Worm (Caenorhabditis elegans) whole organism, midembryonic: ENCODE results near the gene fbxa-50.
"Not testable (repeated sequence)": the region's sequence is repeated elsewhere in the genome, so short reads cannot be mapped to it uniquely, and the experiment has no call there.

Source experiments
- T22C8.4 ChIP-seq: fragments of 200-800 bp; sonication (Bioruptor generic); IDR thresholded peaks from 2 replicates; pipeline ENCODE4 v1.3.6; 2022; ENCODE audit warnings: missing genetic modification characterization, missing compliant biosample characterization
- cog-1 ChIP-seq: sonication (generic microtip); optimal IDR thresholded peaks from 2 replicates; lab custom pipeline; 2016; ENCODE audit warnings: missing genetic modification characterization, missing compliant biosample characterization
- flt-1 ChIP-seq: fragments of 200-800 bp; sonication (Bioruptor generic); IDR thresholded peaks from 2 replicates; pipeline ENCODE4 v1.3.6; 2022; ENCODE audit warnings: missing genetic modification characterization, missing compliant biosample characterization
- klf-2 ChIP-seq: fragments of 200-800 bp; sonication (Bioruptor generic); conservative IDR thresholded peaks from 2 replicates; pipeline ENCODE4 v1.3.6; 2022; ENCODE audit warnings: missing genetic modification reagents, missing genetic modification characterization, missing compliant biosample characterization
- med-1 ChIP-seq: sonication (generic microtip); optimal IDR thresholded peaks from 2 replicates; lab custom pipeline; 2017; ENCODE audit warnings: missing genetic modification characterization, mild to moderate bottlenecking, missing compliant biosample characterization, antibody characterized with exemption, missing genetic modification reagents; ENCODE audit not compliant: insufficient read depth
- ref-1 ChIP-seq: fragments of 200-800 bp; sonication (Bioruptor generic); conservative IDR thresholded peaks from 2 replicates; pipeline ENCODE4 v1.3.6; 2022; ENCODE audit warnings: missing genetic modification reagents, missing genetic modification characterization, missing compliant biosample characterization
- tab-1 ChIP-seq: fragments of 200-800 bp; sonication (Bioruptor generic); IDR thresholded peaks from 2 replicates; pipeline ENCODE4 v1.3.6; 2022; ENCODE audit warnings: missing genetic modification characterization, missing compliant biosample characterization
- ztf-23 ChIP-seq: fragments of 200-800 bp; sonication (Bioruptor generic); IDR thresholded peaks from 2 replicates; pipeline ENCODE4 v1.3.6; 2022; ENCODE audit warnings: missing genetic modification reagents, missing genetic modification characterization, missing compliant biosample characterization
- ztf-29 ChIP-seq: fragments of 200-800 bp; sonication (Bioruptor generic); IDR thresholded peaks from 2 replicates; pipeline ENCODE4 v1.3.6; 2022; ENCODE audit warnings: missing genetic modification reagents, missing genetic modification characterization, missing compliant biosample characterization

The fbxa-50 gene

DNA sequence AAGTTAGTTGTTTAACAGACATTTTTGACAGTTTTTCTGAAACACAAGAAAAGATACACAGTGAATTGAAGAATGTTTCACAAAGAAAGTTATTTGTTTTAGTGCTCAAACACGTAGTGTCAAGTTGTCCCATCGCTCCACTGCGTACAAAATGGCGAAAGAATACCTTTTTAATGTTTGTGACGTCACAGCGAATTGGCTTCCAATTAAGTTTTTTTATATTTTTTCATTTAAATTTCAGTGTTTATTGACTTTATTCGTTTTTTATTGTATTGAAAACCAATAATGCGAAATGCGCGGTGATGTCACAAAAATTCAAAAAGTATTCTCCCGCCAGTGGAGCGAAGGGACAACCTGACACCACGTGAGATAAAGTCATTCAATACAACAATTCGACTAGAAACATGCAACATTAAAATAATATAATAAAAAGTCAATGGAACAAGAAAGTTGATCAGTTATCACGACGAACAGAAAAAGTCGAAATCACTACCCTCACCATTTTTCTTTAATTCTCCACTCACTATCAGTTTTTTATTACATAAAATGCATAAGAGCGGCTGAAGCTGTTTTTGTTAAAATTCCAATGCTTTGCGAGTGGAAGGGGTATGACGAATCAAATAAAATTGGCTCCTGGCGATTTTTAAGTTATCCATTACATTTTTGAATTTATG, 14.5 kb downstream of the fbxa-50 start, which contains the start of gene fbxa-29:
fbxa-29 (minus strand) TSS at position 51 of the 674 bp plus-strand sequence.
- no peak for TF ChIP-seq med-1 (GFP tag; lab: Kevin White, UChicago)

DNA sequence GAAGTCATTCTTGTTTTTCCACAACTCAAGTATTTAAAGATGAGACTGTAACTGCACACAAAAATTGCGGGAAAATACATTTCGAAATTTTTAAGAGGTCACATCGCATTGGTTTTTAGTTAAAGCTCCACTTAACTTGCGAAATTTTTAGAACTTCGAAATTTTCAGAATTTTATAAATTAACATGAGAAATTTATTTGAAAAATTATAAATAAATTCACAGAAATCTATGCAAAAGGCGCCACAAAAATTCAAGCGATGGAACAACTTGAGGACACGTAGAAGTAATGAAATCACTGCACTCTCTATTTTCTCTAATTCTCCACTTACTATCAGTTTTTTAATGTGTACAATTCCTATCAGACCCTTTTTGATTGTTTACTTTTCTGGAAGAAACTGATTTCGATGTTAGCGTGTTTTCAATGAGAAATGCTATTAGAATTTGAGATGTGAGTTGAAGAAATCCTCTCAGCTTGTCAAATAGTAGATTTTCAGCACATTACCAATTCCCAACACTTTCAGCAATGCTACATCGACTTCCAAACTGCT, 16.9 kb downstream of the fbxa-50 start, which contains the start of gene fbxa-31:
fbxa-31 (minus strand) TSS at position 51 of the 549 bp plus-strand sequence.
- no peak for TF ChIP-seq ztf-23 (GFP tag; lab: Robert Waterston, UW)
- TF ChIP-seq cog-1 (tag; lab: Kevin White, UChicago), result no peak
- no peak for TF ChIP-seq flt-1 (GFP tag; lab: Robert Waterston, UW)
- TF ChIP-seq T22C8.4 (GFP tag; lab: Robert Waterston, UW), result no peak
- no peak for TF ChIP-seq ztf-29
- TF ChIP-seq ref-1, result no peak
- no peak for TF ChIP-seq tab-1 (GFP tag; lab: Robert Waterston, UW)
- no peak for TF ChIP-seq klf-2 (GFP tag; lab: Robert Waterston, UW)
- TF ChIP-seq med-1 (GFP tag; lab: Kevin White, UChicago), result no peak

DNA sequence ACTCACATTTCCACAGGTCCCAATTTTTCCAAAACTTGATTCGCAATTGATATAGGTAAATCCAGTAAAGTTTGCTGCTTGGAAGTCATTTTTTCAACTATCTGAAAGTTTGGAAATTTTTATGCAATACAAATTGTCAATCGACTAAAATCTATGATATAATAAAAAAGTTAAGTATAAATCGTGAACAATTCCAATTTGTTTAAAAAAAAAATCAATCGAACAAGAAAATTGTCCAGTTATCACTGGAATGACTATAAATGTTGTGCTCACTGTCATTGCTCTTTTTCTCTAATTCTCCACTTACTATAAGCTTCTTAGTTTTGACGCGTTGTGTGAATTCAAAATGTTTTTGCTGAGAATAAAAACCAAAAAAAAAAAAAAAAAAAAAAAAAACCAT, 19.2 kb downstream of the fbxa-50 start, which contains the start of gene fbxa-32:
fbxa-32 (minus strand) TSS at position 101 of the 400 bp plus-strand sequence.
- no peak for TF ChIP-seq med-1 (GFP tag; lab: Kevin White, UChicago)
- TF ChIP-seq klf-2 (GFP tag; lab: Robert Waterston, UW), result no peak
- TF ChIP-seq tab-1 (GFP tag; lab: Robert Waterston, UW), result no peak
- no peak for TF ChIP-seq ref-1
- no peak for TF ChIP-seq ztf-23 (GFP tag; lab: Robert Waterston, UW)

DNA sequence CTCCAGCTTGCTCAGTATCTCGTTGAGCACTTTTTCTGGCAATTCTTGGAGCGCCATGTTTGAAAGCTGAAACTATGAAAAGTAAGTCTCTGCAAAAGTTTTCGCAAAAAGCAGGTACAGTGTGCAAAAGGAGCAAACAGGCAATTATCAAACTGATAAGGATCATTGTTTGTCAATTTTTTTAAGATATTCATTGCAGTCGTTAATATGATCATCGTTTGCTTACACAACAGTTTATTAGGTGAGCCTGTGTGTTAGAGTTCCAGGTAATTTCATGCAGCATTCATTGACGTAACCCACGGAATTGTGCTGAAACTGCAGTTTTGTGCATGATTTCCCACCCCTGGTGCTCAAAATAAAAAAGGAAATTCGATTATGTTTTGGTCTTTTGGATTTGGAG, 21.5 kb downstream of the fbxa-50 start, which contains the start of gene fbxa-151:
fbxa-151 (minus strand) TSS at position 101 of the 400 bp plus-strand sequence.
- TF ChIP-seq ztf-23 (GFP tag; lab: Robert Waterston, UW); T22C8.4 (GFP tag; lab: Robert Waterston, UW); cog-1 (tag; lab: Kevin White, UChicago): not testable (repeated sequence)

DNA sequence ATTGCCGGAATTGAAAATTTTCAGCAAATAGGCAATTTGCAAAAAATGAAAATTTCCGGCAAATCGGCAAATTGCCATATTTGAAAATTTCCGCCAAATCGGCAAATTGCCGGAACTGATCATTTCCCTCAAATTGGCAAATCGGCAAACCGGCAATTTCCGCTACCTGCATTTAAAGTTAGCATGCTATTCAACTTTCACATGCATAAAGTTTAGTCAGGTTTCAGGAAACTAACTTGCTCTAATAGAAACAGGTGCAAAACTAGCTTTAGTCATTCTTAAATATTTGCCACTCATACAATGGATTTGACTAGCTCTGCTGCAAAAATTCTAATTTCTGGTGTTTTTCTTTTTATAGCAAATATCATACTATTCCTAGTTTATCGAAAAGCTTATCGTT, 24.6 kb downstream of the fbxa-50 start, which contains the start of gene srz-9:
srz-9 (plus strand) TSS at position 301 of the 400 bp plus-strand sequence.
- not testable (repeated sequence) for TF ChIP-seq cog-1 (tag; lab: Kevin White, UChicago); klf-2 (GFP tag; lab: Robert Waterston, UW); med-1 (GFP tag; lab: Kevin White, UChicago)

DNA sequence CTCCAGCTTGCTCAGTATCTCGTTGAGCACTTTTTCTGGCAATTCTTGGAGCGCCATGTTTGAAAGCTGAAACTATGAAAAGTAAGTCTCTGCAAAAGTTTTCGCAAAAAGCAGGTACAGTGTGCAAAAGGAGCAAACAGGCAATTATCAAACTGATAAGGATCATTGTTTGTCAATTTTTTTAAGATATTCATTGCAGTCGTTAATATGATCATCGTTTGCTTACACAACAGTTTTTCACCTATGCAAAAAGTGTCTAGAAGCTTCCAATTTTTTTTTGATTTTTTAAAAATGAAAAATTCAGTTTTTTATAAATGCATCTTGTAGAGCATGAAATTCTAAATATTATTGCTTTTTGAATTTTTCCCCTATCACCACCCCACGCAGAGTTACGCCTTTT, 30.0 kb downstream of the fbxa-50 start, which contains the start of gene fbxa-78:
fbxa-78 (minus strand) TSS at position 101 of the 400 bp plus-strand sequence.
- not testable (repeated sequence) for TF ChIP-seq klf-2 (GFP tag; lab: Robert Waterston, UW); med-1 (GFP tag; lab: Kevin White, UChicago); T22C8.4 (GFP tag; lab: Robert Waterston, UW)

DNA sequence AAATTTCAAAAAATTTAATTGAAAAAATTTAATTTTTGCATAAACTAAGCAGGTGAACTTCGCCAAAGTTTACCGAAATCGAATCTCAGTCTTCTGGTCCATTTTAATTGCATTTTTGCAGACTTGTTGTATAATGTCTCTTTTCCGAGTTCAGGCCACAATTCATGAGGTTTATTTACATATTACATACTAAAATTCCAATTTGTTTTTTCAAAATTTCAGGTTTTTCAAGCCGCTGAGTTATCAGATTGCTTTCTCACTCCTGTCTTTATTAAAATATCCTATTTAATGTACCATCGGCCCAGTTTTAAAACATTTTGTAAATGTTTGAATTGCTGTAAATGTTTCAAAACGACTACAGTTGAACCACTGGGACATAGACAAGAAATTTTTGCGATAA, 31.8 kb downstream of the fbxa-50 start, which contains the start of gene fbxa-208:
fbxa-208 (plus strand) TSS at position 301 of the 400 bp plus-strand sequence.
- not testable (repeated sequence) for TF ChIP-seq ref-1; T22C8.4 (GFP tag; lab: Robert Waterston, UW); med-1 (GFP tag; lab: Kevin White, UChicago)

DNA sequence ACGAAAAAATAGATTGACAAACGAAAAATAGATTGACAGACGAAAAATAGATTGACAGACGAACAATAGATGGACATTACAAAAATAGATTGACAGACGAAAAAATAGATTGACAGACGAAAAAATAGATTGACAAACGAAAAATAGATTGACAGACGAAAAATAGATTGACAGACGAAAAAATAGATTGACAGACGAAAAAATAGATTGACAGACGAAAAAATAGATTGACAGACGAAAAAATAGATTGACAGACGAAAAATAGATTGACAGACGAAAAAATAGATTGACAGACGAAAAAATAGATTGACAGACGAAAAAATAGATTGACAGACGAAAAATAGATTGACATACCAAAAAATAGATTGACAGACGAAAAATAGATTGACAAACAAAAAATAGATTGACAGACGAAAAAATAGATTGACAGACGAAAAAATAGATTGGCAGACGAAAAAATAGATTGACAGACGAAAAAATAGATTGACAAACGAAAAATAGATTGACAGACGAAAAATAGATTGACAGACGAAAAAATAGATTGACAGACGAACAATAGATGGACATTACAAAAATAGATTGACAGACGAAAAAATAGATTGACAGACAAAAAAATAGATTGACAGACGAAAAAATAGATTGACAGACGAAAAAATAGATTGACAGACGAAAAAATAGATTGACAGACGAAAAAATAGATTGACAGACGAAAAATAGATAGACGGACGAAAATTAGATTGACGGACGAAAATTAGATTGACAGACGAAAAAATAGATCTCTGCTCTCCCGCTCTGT, 35.7 kb downstream of the fbxa-50 start:
- TF ChIP-seq ztf-23 (GFP tag; lab: Robert Waterston, UW), result peak; percentile 29; the same call in 1 of the 2 replicates
- TF ChIP-seq ztf-29, result 0 out of 2 replicates have a peak, but pooled peaks have one; percentile 19

DNA sequence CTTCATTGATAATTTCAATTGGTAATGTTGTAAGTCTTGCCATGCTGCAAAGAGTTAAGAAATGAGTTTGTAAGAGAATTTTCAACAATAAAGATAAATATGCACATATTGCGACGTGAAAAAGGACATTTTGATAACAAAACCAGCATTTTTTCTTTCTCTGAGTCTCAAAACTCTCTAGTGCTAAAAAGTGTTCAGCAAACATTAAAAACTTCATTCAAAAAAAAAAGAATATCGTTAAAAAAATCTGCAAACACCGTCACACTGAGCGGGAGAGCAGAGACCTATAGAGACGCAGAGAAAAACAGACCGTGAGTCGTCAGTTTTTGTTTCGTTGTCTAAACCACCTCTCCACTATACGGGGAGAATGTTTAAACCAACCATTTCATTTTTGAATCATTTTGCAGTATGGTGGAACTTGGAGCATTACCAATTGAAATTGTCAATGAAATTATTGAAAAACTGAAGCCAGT, 39.2 kb downstream of the fbxa-50 start, which contains the start of the genes fbxa-76 and fbxa-77:
fbxa-76 (minus strand) TSS at position 51 of the 473 bp plus-strand sequence.
fbxa-77 (plus strand) TSS at position 365 of the 473 bp plus-strand sequence.
- TF ChIP-seq T22C8.4 (GFP tag; lab: Robert Waterston, UW) (no peak), med-1 (GFP tag; lab: Kevin White, UChicago) (no peak)

DNA sequence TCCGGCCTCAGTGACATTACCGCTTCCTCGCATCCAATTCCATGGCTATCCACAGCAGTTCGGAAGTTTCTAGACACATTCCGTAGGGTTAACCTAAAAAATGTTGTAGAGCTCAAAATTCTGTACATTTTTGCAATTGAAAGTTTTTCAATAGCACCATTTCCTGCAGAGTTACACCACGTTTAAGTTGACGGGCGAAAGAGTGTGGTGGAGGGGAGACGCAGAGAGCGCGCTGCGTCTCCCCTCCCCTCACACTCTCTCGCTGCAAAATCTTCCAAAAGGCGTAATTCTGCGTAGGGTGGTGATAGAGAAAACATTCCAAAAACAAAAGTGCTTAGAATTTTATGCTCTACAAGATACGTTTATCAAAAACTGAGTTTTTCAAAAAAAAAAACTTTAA, 40.0 kb downstream of the fbxa-50 start:
- TF ChIP-seq ztf-29 (no peak), T22C8.4 (GFP tag; lab: Robert Waterston, UW) (no peak), med-1 (GFP tag; lab: Kevin White, UChicago) (no peak), tab-1 (GFP tag; lab: Robert Waterston, UW) (no peak), cog-1 (tag; lab: Kevin White, UChicago) (no peak), klf-2 (GFP tag; lab: Robert Waterston, UW) (no peak), ref-1 (no peak), ztf-23 (GFP tag; lab: Robert Waterston, UW) (no peak), flt-1 (GFP tag; lab: Robert Waterston, UW) (no peak)
